Fruit fly (Drosophila melanogaster) whole organism, embryonic: ENCODE results near the gene CG11726.

Experiments used
- Ada2b ChIP-seq: fragments of 200-800 bp; sonication (Bioruptor generic); IDR thresholded peaks from 2 replicates; pipeline ENCODE4 v1.3.6; 2022; ENCODE audit warnings: missing biosample characterization, missing genetic modification characterization
- Bdp1 ChIP-seq: fragments of 200-800 bp; sonication (Bioruptor generic); optimal IDR thresholded peaks from 3 replicates; lab custom pipeline; 2016; ENCODE audit warnings: missing biosample characterization, missing genetic modification characterization
- CG10321 ChIP-seq: fragments of 200-800 bp; sonication (Bioruptor generic); IDR thresholded peaks from 2 replicates; pipeline ENCODE4 v1.3.6; 2022; ENCODE audit warnings: missing biosample characterization, missing genetic modification characterization
- CG10959 ChIP-seq: fragments of 200-800 bp; sonication (Bioruptor generic); IDR thresholded peaks from 2 replicates; pipeline ENCODE4 v1.3.6; 2022; ENCODE audit warnings: missing biosample characterization, missing genetic modification characterization
- CG11696 ChIP-seq: fragments of 200-800 bp; sonication (Bioruptor generic); IDR thresholded peaks from 2 replicates; pipeline ENCODE4 v1.3.6; 2022; ENCODE audit warnings: missing biosample characterization, missing genetic modification characterization
- CG12299 ChIP-seq: fragments of 200-800 bp; sonication (Bioruptor generic); optimal IDR thresholded peaks from 2 replicates; lab custom pipeline; 2018; ENCODE audit warnings: missing biosample characterization, mild to moderate bottlenecking, missing genetic modification characterization
- CG12769 ChIP-seq: fragments of 200-800 bp; sonication (Bioruptor generic); optimal IDR thresholded peaks from 2 replicates; lab custom pipeline; 2019; ENCODE audit warnings: missing biosample characterization, mild to moderate bottlenecking, missing genetic modification characterization, moderate library complexity
- CG13296 ChIP-seq: fragments of 200-800 bp; sonication (Bioruptor generic); optimal IDR thresholded peaks from 3 replicates; lab custom pipeline; 2018; ENCODE audit warnings: missing biosample characterization, mild to moderate bottlenecking, missing genetic modification characterization
- CG13624 ChIP-seq: fragments of 200-800 bp; sonication (Bioruptor generic); optimal IDR thresholded peaks from 2 replicates; lab custom pipeline; 2016; ENCODE audit warnings: missing biosample characterization, missing genetic modification characterization
- CG14014 ChIP-seq: fragments of 200-800 bp; sonication (Bioruptor generic); IDR thresholded peaks from 2 replicates; pipeline ENCODE4 v1.3.6; 2022; ENCODE audit warnings: missing biosample characterization, missing genetic modification characterization
- CG17829 ChIP-seq: fragments of 200-800 bp; optimal IDR thresholded peaks from 2 replicates; lab custom pipeline; 2019; ENCODE audit warnings: missing biosample characterization, mild to moderate bottlenecking, missing genetic modification characterization, moderate library complexity
- CG18764 ChIP-seq: fragments of 200-800 bp; sonication (Bioruptor generic); optimal IDR thresholded peaks from 3 replicates; lab custom pipeline; 2016; ENCODE audit warnings: missing biosample characterization, missing genetic modification characterization
- CG2712 ChIP-seq: fragments of 200-800 bp; optimal IDR thresholded peaks from 3 replicates; lab custom pipeline; 2019; ENCODE audit warnings: missing biosample characterization, mild to moderate bottlenecking, missing genetic modification characterization, moderate library complexity
- CG2889 ChIP-seq: fragments of 200-800 bp; sonication (Bioruptor generic); IDR thresholded peaks from 3 replicates; pipeline ENCODE4 v1.3.6; 2022; ENCODE audit warnings: missing biosample characterization, missing genetic modification characterization
- CG4424 ChIP-seq: fragments of 200-800 bp; sonication (Bioruptor generic); optimal IDR thresholded peaks from 3 replicates; lab custom pipeline; 2016; ENCODE audit warnings: missing biosample characterization, missing genetic modification characterization
- CG4730 ChIP-seq: fragments of 200-800 bp; sonication (Bioruptor generic); IDR thresholded peaks from 2 replicates; pipeline ENCODE4 v1.3.6; 2022; ENCODE audit warnings: missing biosample characterization, missing genetic modification characterization
- CG5953 ChIP-seq: fragments of 200-800 bp; sonication (Bioruptor generic); IDR thresholded peaks from 2 replicates; pipeline ENCODE4 v1.3.6; 2022; ENCODE audit warnings: missing biosample characterization, missing genetic modification characterization
- CG6175 ChIP-seq: fragments of 200-800 bp; sonication (Bioruptor generic); IDR thresholded peaks from 3 replicates; pipeline ENCODE4 v1.3.6; 2022; ENCODE audit warnings: missing biosample characterization, missing genetic modification characterization
- CG6272 ChIP-seq: fragments of 200-800 bp; sonication (Bioruptor generic); IDR thresholded peaks from 2 replicates; pipeline ENCODE4 v1.3.6; 2022; ENCODE audit warnings: missing biosample characterization, missing genetic modification characterization
- CG6765 ChIP-seq: fragments of 200-800 bp; sonication (Bioruptor generic); optimal IDR thresholded peaks from 3 replicates; lab custom pipeline; 2017; ENCODE audit warnings: missing biosample characterization, mild to moderate bottlenecking, missing genetic modification characterization
- CG7556 ChIP-seq: fragments of 200-800 bp; sonication (Bioruptor generic); optimal IDR thresholded peaks from 2 replicates; lab custom pipeline; 2017; ENCODE audit warnings: missing biosample characterization, mild to moderate bottlenecking, missing genetic modification characterization
- CrebB ChIP-seq: fragments of 200-800 bp; sonication (Bioruptor generic); optimal IDR thresholded peaks from 3 replicates; lab custom pipeline; 2018; ENCODE audit warnings: missing biosample characterization, mild to moderate bottlenecking, missing genetic modification characterization
- D19B ChIP-seq: fragments of 200-800 bp; sonication (Bioruptor generic); optimal IDR thresholded peaks from 2 replicates; lab custom pipeline; 2017; ENCODE audit warnings: missing biosample characterization, mild to moderate bottlenecking, missing genetic modification characterization
- Dad ChIP-seq: fragments of 200-800 bp; sonication (Bioruptor generic); optimal IDR thresholded peaks from 3 replicates; lab custom pipeline; 2016; ENCODE audit warnings: missing biosample characterization, missing genetic modification characterization
- Dek ChIP-seq: fragments of 200-800 bp; sonication (Bioruptor generic); optimal IDR thresholded peaks from 3 replicates; lab custom pipeline; 2019; ENCODE audit warnings: missing biosample characterization, mild to moderate bottlenecking, missing genetic modification characterization, moderate library complexity
- Dip2 ChIP-seq: fragments of 200-800 bp; sonication (Bioruptor generic); IDR thresholded peaks from 2 replicates; pipeline ENCODE4 v1.3.6; 2022; ENCODE audit warnings: missing biosample characterization, missing genetic modification characterization
- Dp ChIP-seq: fragments of 200-800 bp; sonication (Bioruptor generic); optimal IDR thresholded peaks from 2 replicates; lab custom pipeline; 2018; ENCODE audit warnings: missing biosample characterization, mild to moderate bottlenecking, missing genetic modification characterization, moderate library complexity
- E2f2 ChIP-seq: fragments of 200-800 bp; sonication (Bioruptor generic); IDR thresholded peaks from 2 replicates; pipeline ENCODE4 v1.3.6; 2022; ENCODE audit warnings: missing biosample characterization, missing genetic modification characterization
- Fer3 ChIP-seq: fragments of 200-800 bp; sonication (Bioruptor generic); optimal IDR thresholded peaks from 2 replicates; lab custom pipeline; 2018; ENCODE audit warnings: missing biosample characterization, mild to moderate bottlenecking, missing genetic modification characterization, moderate library complexity
- HLH4C ChIP-seq: fragments of 200-800 bp; sonication (Bioruptor generic); IDR thresholded peaks from 3 replicates; pipeline ENCODE4 v1.3.6; 2022; ENCODE audit warnings: missing biosample characterization, missing genetic modification characterization; ENCODE audit not compliant: partially characterized antibody
- NK7.1 ChIP-seq: fragments of 200-800 bp; sonication (Bioruptor generic); optimal IDR thresholded peaks from 3 replicates; lab custom pipeline; 2016; ENCODE audit warnings: missing biosample characterization, missing genetic modification characterization
- Optix ChIP-seq: fragments of 200-800 bp; sonication (Bioruptor generic); IDR thresholded peaks from 3 replicates; pipeline ENCODE4 v1.3.6; 2022; ENCODE audit warnings: missing biosample characterization, missing genetic modification characterization
- Pdp1 ChIP-seq, 2 experiments: fragments of 200-800 bp; sonication (Bioruptor generic); optimal IDR thresholded peaks; 3 replicates each; lab custom pipeline; 2016; ENCODE audit warnings: missing biosample characterization in 2 of 2, missing genetic modification characterization in 2 of 2, mild to moderate bottlenecking in 1 of 2, moderate library complexity in 1 of 2
- Six4 ChIP-seq: fragments of 200-800 bp; sonication (Bioruptor generic); optimal IDR thresholded peaks from 2 replicates; lab custom pipeline; 2016; ENCODE audit warnings: missing biosample characterization, missing genetic modification characterization
- TFAM ChIP-seq: fragments of 200-800 bp; sonication (Bioruptor generic); optimal IDR thresholded peaks from 2 replicates; lab custom pipeline; 2017; ENCODE audit warnings: missing biosample characterization, missing genetic modification characterization, inconsistent platforms
- Taf1 ChIP-seq: fragments of 200-800 bp; sonication (Bioruptor generic); IDR thresholded peaks from 2 replicates; pipeline ENCODE4 v1.3.6; 2022; ENCODE audit warnings: missing biosample characterization, missing genetic modification characterization
- Trl ChIP-seq, 3 experiments: fragments of >200 bp in 2 of 3; fragments of 200-800 bp in 1 of 3; sonication (Bioruptor generic) in 1 of 3; optimal IDR thresholded peaks; 2 replicates in 1 of 3; 3 replicates in 2 of 3; lab custom pipeline; 2016 to 2017; ENCODE audit warnings: missing biosample characterization in 1 of 3, missing genetic modification characterization in 1 of 3
- bigmax ChIP-seq: fragments of 200-800 bp; sonication (Bioruptor generic); optimal IDR thresholded peaks from 2 replicates; lab custom pipeline; 2018; ENCODE audit warnings: missing biosample characterization, mild to moderate bottlenecking, missing genetic modification characterization
- cas ChIP-seq: fragments of 200-800 bp; sonication (Bioruptor generic); IDR thresholded peaks from 2 replicates; pipeline ENCODE4 v1.3.6; 2022; ENCODE audit warnings: missing biosample characterization, missing genetic modification characterization
- emc ChIP-seq: fragments of 200-800 bp; sonication (Bioruptor generic); optimal IDR thresholded peaks from 2 replicates; lab custom pipeline; 2016; ENCODE audit warnings: missing biosample characterization, missing genetic modification characterization
- eve ChIP-seq, 2 experiments: fragments of >200 bp; optimal IDR thresholded peaks; 2 replicates each; lab custom pipeline; 2017; ENCODE audit warnings: missing biosample characterization in 2 of 2, missing genetic modification characterization in 2 of 2
- gfzf ChIP-seq: fragments of 200-800 bp; sonication (Bioruptor generic); optimal IDR thresholded peaks from 2 replicates; lab custom pipeline; 2016; ENCODE audit warnings: missing biosample characterization, mild to moderate bottlenecking, missing genetic modification characterization, moderate library complexity
- jumu ChIP-seq: fragments of 200-800 bp; sonication (Bioruptor generic); optimal IDR thresholded peaks from 3 replicates; lab custom pipeline; 2016; ENCODE audit warnings: missing biosample characterization, missing genetic modification characterization
- maf-S ChIP-seq: fragments of 200-800 bp; sonication (Bioruptor generic); optimal IDR thresholded peaks from 2 replicates; lab custom pipeline; 2016; ENCODE audit warnings: missing biosample characterization, missing genetic modification characterization
- mam ChIP-seq: fragments of 200-800 bp; sonication (Bioruptor generic); optimal IDR thresholded peaks from 3 replicates; lab custom pipeline; 2016; ENCODE audit warnings: missing biosample characterization, missing genetic modification characterization
- pzg ChIP-seq: fragments of 200-800 bp; sonication (Bioruptor generic); optimal IDR thresholded peaks from 3 replicates; lab custom pipeline; 2018; ENCODE audit warnings: missing biosample characterization, mild to moderate bottlenecking, missing genetic modification characterization, moderate library complexity
- sens-2 ChIP-seq: fragments of 200-800 bp; sonication (Bioruptor generic); IDR thresholded peaks from 2 replicates; pipeline ENCODE4 v1.3.6; 2022; ENCODE audit warnings: missing biosample characterization, missing genetic modification characterization
- shn ChIP-seq: fragments of 200-800 bp; sonication (Bioruptor generic); optimal IDR thresholded peaks from 3 replicates; lab custom pipeline; 2016; ENCODE audit warnings: missing biosample characterization, missing genetic modification characterization
- sisA ChIP-seq: fragments of 200-800 bp; sonication (Bioruptor generic); IDR thresholded peaks from 2 replicates; pipeline ENCODE4 v1.3.6; 2022; ENCODE audit warnings: missing biosample characterization, missing genetic modification characterization
- tup ChIP-seq: fragments of 200-800 bp; sonication (Bioruptor generic); optimal IDR thresholded peaks from 2 replicates; lab custom pipeline; 2016; ENCODE audit warnings: missing biosample characterization, mild to moderate bottlenecking, missing genetic modification characterization, moderate library complexity
- unpg ChIP-seq: fragments of 200-800 bp; sonication (Bioruptor generic); optimal IDR thresholded peaks from 3 replicates; lab custom pipeline; 2018; ENCODE audit warnings: missing biosample characterization, mild to moderate bottlenecking, missing genetic modification characterization, moderate library complexity
- zen ChIP-seq: fragments of 200-800 bp; sonication (Bioruptor generic); optimal IDR thresholded peaks from 3 replicates; lab custom pipeline; 2018; ENCODE audit warnings: missing biosample characterization, mild to moderate bottlenecking, missing genetic modification characterization, moderate library complexity

The CG11726 gene

dm6 chr3L:11375304-11375703 is 19.2 kb upstream of the CG11726 start (continued):
- TF ChIP-seq pzg (GFP tag; lab: Kevin White, UChicago) (no peak), shn (GFP tag; lab: Kevin White, UChicago) (no peak), Fer3 (peak; percentile 5), CG17829 (tag; lab: Kevin White, UChicago) (peak; percentile 85), CG2712 (tag; lab: Kevin White, UChicago) (peak; percentile 92), maf-S (GFP tag; lab: Kevin White, UChicago) (no peak), tup (GFP tag; lab: Kevin White, UChicago) (no peak), CG12299 (tag; lab: Kevin White, UChicago) (peak; percentile 38), unpg (peak; percentile 76), CG2889 (no peak), HLH4C (GFP tag; lab: Robert Waterston, UW) (no peak), NK7.1 (GFP tag; lab: Kevin White, UChicago) (no peak), CG13624 (no peak), Trl (optimal IDR thresholded peaks at IDR 0.05; lab: Kevin White, UChicago) (no peak), Trl (GFP tag; optimal IDR thresholded peaks at IDR 0.05; lab: Kevin White, UChicago) (peak; percentile 38), CG18764 (GFP tag; lab: Kevin White, UChicago) (peak; percentile 51), CG4730 (GFP tag; lab: Robert Waterston, UW) (0 out of 2 replicates have a peak, but pooled peaks have one; percentile 15), Dad (GFP tag; lab: Kevin White, UChicago) (peak; percentile 8), cas (no peak), Optix (GFP tag; lab: Robert Waterston, UW) (peak; percentile 48; the same call in 1 of the 3 replicates), CG5953 (GFP tag; lab: Robert Waterston, UW) (no peak), eve (GFP tag; optimal IDR thresholded peaks at IDR 0.05; lab: Kevin White, UChicago) (peak in 1 of 2 experiments; percentile 18), CG4424 (GFP tag; lab: Kevin White, UChicago) (peak; percentile 63), Taf1 (GFP tag; lab: Robert Waterston, UW) (no peak), CG13296 (GFP tag; lab: Kevin White, UChicago) (no peak), D19B (no peak), Dp (GFP tag; lab: Kevin White, UChicago) (no peak), CG10959 (GFP tag; lab: Robert Waterston, UW) (peak; percentile 71), gfzf (GFP tag; lab: Kevin White, UChicago) (no peak), sens-2 (GFP tag; lab: Robert Waterston, UW) (0 out of 2 replicates have a peak, but pooled peaks have one; percentile 19), mam (no peak), emc (GFP tag; lab: Kevin White, UChicago) (no peak), CG6765 (GFP tag; lab: Kevin White, UChicago) (no peak), CrebB (tag; lab: Kevin White, UChicago) (no peak), CG7556 (GFP tag; lab: Kevin White, UChicago) (peak; percentile 67), Six4 (GFP tag; lab: Kevin White, UChicago) (peak; percentile 69), Dek (tag; lab: Kevin White, UChicago) (no peak), CG10321 (GFP tag; lab: Robert Waterston, UW) (no peak), jumu (GFP tag; lab: Kevin White, UChicago) (peak; percentile 20), Bdp1 (GFP tag; lab: Kevin White, UChicago) (no peak), TFAM (GFP tag; lab: Kevin White, UChicago) (no peak), Pdp1 (GFP tag; optimal IDR thresholded peaks at IDR 0.05; lab: Kevin White, UChicago) (peak in 1 of 2 experiments; percentile 23), E2f2 (GFP tag; lab: Robert Waterston, UW) (peak; percentile 43; the same call in 1 of the 2 replicates), CG14014 (GFP tag; lab: Robert Waterston, UW) (no peak), bigmax (no peak), CG11696 (GFP tag; lab: Robert Waterston, UW) (no peak), sisA (GFP tag; lab: Robert Waterston, UW) (peak; percentile 63), CG6175 (no peak), zen (tag; lab: Kevin White, UChicago) (peak; percentile 22), CG12769 (tag; lab: Kevin White, UChicago) (no peak), Ada2b (peak; percentile 39), CG6272 (no peak), Dip2 (GFP tag; lab: Robert Waterston, UW) (no peak)
